Fruit fly (Drosophila melanogaster) whole organism, prepupa: ENCODE data around the gene Pde6.

Experiments
- Blimp-1 ChIP-seq: fragments of 200-800 bp; sonication (Bioruptor generic); optimal IDR thresholded peaks from 3 replicates; lab custom pipeline; 2017; ENCODE audit warnings: missing biosample characterization, missing genetic modification characterization, mild to moderate bottlenecking, moderate library complexity, missing genetic modification reagents
- CG10631 ChIP-seq: fragments of 200-800 bp; sonication (Bioruptor generic); optimal IDR thresholded peaks from 2 replicates; lab custom pipeline; 2016; ENCODE audit warnings: missing biosample characterization, missing genetic modification characterization
- CG11294 ChIP-seq: fragments of 200-800 bp; sonication (Bioruptor generic); IDR thresholded peaks from 2 replicates; pipeline ENCODE4 v1.3.6; 2022; ENCODE audit warnings: missing biosample characterization, missing genetic modification characterization
- CG11762 ChIP-seq: fragments of 200-800 bp; sonication (Bioruptor generic); optimal IDR thresholded peaks from 3 replicates; lab custom pipeline; 2016; ENCODE audit warnings: missing biosample characterization, missing genetic modification characterization; ENCODE audit not compliant: insufficient read depth
- CG1621 ChIP-seq: fragments of 200-800 bp; sonication (Bioruptor generic); optimal IDR thresholded peaks from 3 replicates; lab custom pipeline; 2018; ENCODE audit warnings: missing biosample characterization, mild to moderate bottlenecking, missing genetic modification characterization
- CG16779 ChIP-seq: fragments of 200-800 bp; sonication (Bioruptor generic); optimal IDR thresholded peaks from 3 replicates; lab custom pipeline; 2017; ENCODE audit warnings: missing biosample characterization, mild to moderate bottlenecking, missing genetic modification characterization
- CG3032 ChIP-seq: fragments of 200-800 bp; optimal IDR thresholded peaks from 2 replicates; lab custom pipeline; 2019; ENCODE audit warnings: missing biosample characterization, mild to moderate bottlenecking, missing genetic modification characterization, moderate library complexity
- CG31627 ChIP-seq: fragments of 200-800 bp; sonication (Bioruptor generic); optimal IDR thresholded peaks from 3 replicates; lab custom pipeline; 2016; ENCODE audit warnings: missing biosample characterization, missing genetic modification characterization
- CG32006 ChIP-seq: fragments of 200-800 bp; sonication (Bioruptor generic); optimal IDR thresholded peaks from 3 replicates; lab custom pipeline; 2017; ENCODE audit warnings: missing biosample characterization, mild to moderate bottlenecking, missing genetic modification characterization
- CG34406 ChIP-seq: fragments of 200-800 bp; sonication (Bioruptor generic); optimal IDR thresholded peaks from 3 replicates; lab custom pipeline; 2016; ENCODE audit warnings: missing biosample characterization, missing genetic modification characterization
- CG3919 ChIP-seq: fragments of 200-800 bp; sonication (Bioruptor generic); optimal IDR thresholded peaks from 3 replicates; lab custom pipeline; 2016; ENCODE audit warnings: missing biosample characterization, missing genetic modification characterization
- CG4318 ChIP-seq: fragments of 200-800 bp; sonication (Bioruptor generic); optimal IDR thresholded peaks from 3 replicates; lab custom pipeline; 2017; ENCODE audit warnings: missing biosample characterization, mild to moderate bottlenecking, missing genetic modification characterization
- CG6163 ChIP-seq: fragments of 200-800 bp; sonication (Bioruptor generic); IDR thresholded peaks from 3 replicates; pipeline ENCODE4 v1.3.6; 2022; ENCODE audit warnings: missing biosample characterization, missing genetic modification characterization
- CG6276 ChIP-seq: fragments of 200-800 bp; sonication (Bioruptor generic); optimal IDR thresholded peaks from 2 replicates; lab custom pipeline; 2017; ENCODE audit warnings: missing biosample characterization, mild to moderate bottlenecking, missing genetic modification characterization
- CG6792 ChIP-seq: fragments of 200-800 bp; sonication (Bioruptor generic); optimal IDR thresholded peaks from 3 replicates; lab custom pipeline; 2016; ENCODE audit warnings: missing biosample characterization, missing genetic modification characterization
- CG6854 ChIP-seq: fragments of 200-800 bp; sonication (Bioruptor generic); optimal IDR thresholded peaks from 2 replicates; lab custom pipeline; 2017; ENCODE audit warnings: missing biosample characterization, mild to moderate bottlenecking, missing genetic modification characterization
- CG7368 ChIP-seq: fragments of 200-800 bp; sonication (Bioruptor generic); optimal IDR thresholded peaks from 3 replicates; lab custom pipeline; 2016; ENCODE audit warnings: missing biosample characterization, missing genetic modification characterization
- CG8119 ChIP-seq: fragments of 200-800 bp; sonication (Bioruptor generic); IDR thresholded peaks from 3 replicates; pipeline ENCODE4 v1.3.6; 2022; ENCODE audit warnings: missing biosample characterization, missing genetic modification characterization
- CG8319 ChIP-seq: fragments of 200-800 bp; sonication (Bioruptor generic); optimal IDR thresholded peaks from 3 replicates; lab custom pipeline; 2016; ENCODE audit warnings: missing biosample characterization, missing genetic modification characterization
- CG8632 ChIP-seq: fragments of 200-800 bp; sonication (Bioruptor generic); optimal IDR thresholded peaks from 3 replicates; lab custom pipeline; 2016; ENCODE audit warnings: missing biosample characterization, missing genetic modification characterization
- Eip75B ChIP-seq: fragments of 200-800 bp; sonication (Bioruptor generic); optimal IDR thresholded peaks from 3 replicates; lab custom pipeline; 2016; ENCODE audit warnings: missing biosample characterization, missing genetic modification characterization
- Eip78C ChIP-seq: fragments of 200-800 bp; sonication (Bioruptor generic); peaks from one replicate; lab custom pipeline; 2016; ENCODE audit warnings: missing biosample characterization, missing genetic modification characterization
- Eip93F ChIP-seq: fragments of 200-800 bp; sonication (Bioruptor generic); optimal IDR thresholded peaks from 2 replicates; lab custom pipeline; 2016; ENCODE audit warnings: missing biosample characterization, mild to moderate bottlenecking, missing genetic modification characterization
- Ets21C ChIP-seq: fragments of 200-800 bp; sonication (Bioruptor generic); optimal IDR thresholded peaks from 3 replicates; lab custom pipeline; 2016; ENCODE audit warnings: missing biosample characterization, missing genetic modification characterization
- Ets96B ChIP-seq: fragments of 200-800 bp; optimal IDR thresholded peaks from 2 replicates; lab custom pipeline; 2019; ENCODE audit warnings: missing biosample characterization, mild to moderate bottlenecking, missing genetic modification characterization, moderate library complexity
- Gug ChIP-seq: fragments of 200-800 bp; sonication (Bioruptor generic); IDR thresholded peaks from 2 replicates; pipeline ENCODE4 v1.3.6; 2022; ENCODE audit warnings: missing biosample characterization, missing genetic modification characterization
- Hr38 ChIP-seq: sonication (Bioruptor generic); optimal IDR thresholded peaks from 2 replicates; lab custom pipeline; 2016; ENCODE audit warnings: missing biosample characterization, missing genetic modification characterization
- Hr39 ChIP-seq: fragments of 200-800 bp; sonication (Bioruptor generic); optimal IDR thresholded peaks from 2 replicates; lab custom pipeline; 2016; ENCODE audit warnings: missing biosample characterization, missing genetic modification characterization
- Lpt ChIP-seq: fragments of 200-800 bp; sonication (Bioruptor generic); optimal IDR thresholded peaks from 3 replicates; lab custom pipeline; 2016; ENCODE audit warnings: missing biosample characterization, missing genetic modification characterization
- OdsH ChIP-seq: fragments of 200-800 bp; sonication (Bioruptor generic); optimal IDR thresholded peaks from 3 replicates; lab custom pipeline; 2016; ENCODE audit warnings: missing biosample characterization, missing genetic modification characterization
- Smox ChIP-seq: fragments of 200-800 bp; sonication (Bioruptor generic); optimal IDR thresholded peaks from 3 replicates; lab custom pipeline; 2016; ENCODE audit warnings: missing biosample characterization, missing genetic modification characterization
- Sox14 ChIP-seq: fragments of 200-800 bp; sonication (Bioruptor generic); optimal IDR thresholded peaks from 3 replicates; lab custom pipeline; 2016; ENCODE audit warnings: missing biosample characterization, missing genetic modification characterization
- Sox15 ChIP-seq: fragments of 200-800 bp; sonication (Bioruptor generic); optimal IDR thresholded peaks from 3 replicates; lab custom pipeline; 2016; ENCODE audit warnings: missing biosample characterization, missing genetic modification characterization
- achi ChIP-seq: fragments of 200-800 bp; sonication (Bioruptor generic); optimal IDR thresholded peaks from 3 replicates; lab custom pipeline; 2016; ENCODE audit warnings: missing biosample characterization, missing genetic modification characterization
- acj6 ChIP-seq: fragments of 200-800 bp; sonication (Bioruptor generic); optimal IDR thresholded peaks from 3 replicates; lab custom pipeline; 2016; ENCODE audit warnings: missing biosample characterization, missing genetic modification characterization
- dac ChIP-seq: fragments of 200-800 bp; sonication (Bioruptor generic); optimal IDR thresholded peaks from 2 replicates; lab custom pipeline; 2017; ENCODE audit warnings: missing biosample characterization, mild to moderate bottlenecking, missing genetic modification characterization
- dsx ChIP-seq: fragments of 200-800 bp; optimal IDR thresholded peaks from 3 replicates; lab custom pipeline; 2019; ENCODE audit warnings: missing biosample characterization, mild to moderate bottlenecking, missing genetic modification characterization, moderate library complexity; ENCODE audit not compliant: poor library complexity, severe bottlenecking
- eg ChIP-seq: fragments of 200-800 bp; sonication (Bioruptor generic); IDR thresholded peaks from 3 replicates; pipeline ENCODE4 v1.3.6; 2022; ENCODE audit warnings: missing biosample characterization, missing genetic modification characterization
- fd59A ChIP-seq: fragments of 200-800 bp; sonication (Bioruptor generic); optimal IDR thresholded peaks from 2 replicates; lab custom pipeline; 2017; ENCODE audit warnings: missing biosample characterization, mild to moderate bottlenecking, missing genetic modification characterization, missing genetic modification reagents
- fd85E ChIP-seq: fragments of 200-800 bp; sonication (Bioruptor generic); optimal IDR thresholded peaks from 3 replicates; lab custom pipeline; 2016; ENCODE audit warnings: missing biosample characterization, missing genetic modification characterization
- fkh ChIP-seq: fragments of 200-800 bp; sonication (Bioruptor generic); optimal IDR thresholded peaks from 3 replicates; lab custom pipeline; 2017; ENCODE audit warnings: missing biosample characterization, mild to moderate bottlenecking, missing genetic modification characterization, moderate library complexity
- lz ChIP-seq: fragments of 200-800 bp; sonication (Bioruptor generic); optimal IDR thresholded peaks from 3 replicates; lab custom pipeline; 2016; ENCODE audit warnings: missing biosample characterization, missing genetic modification characterization
- net ChIP-seq: fragments of 200-800 bp; sonication (Bioruptor generic); optimal IDR thresholded peaks from 3 replicates; lab custom pipeline; 2016; ENCODE audit warnings: missing biosample characterization, missing genetic modification characterization
- pdm3 ChIP-seq: fragments of 200-800 bp; sonication (Bioruptor generic); optimal IDR thresholded peaks from 3 replicates; lab custom pipeline; 2016; ENCODE audit warnings: missing biosample characterization, missing genetic modification characterization
- svp ChIP-seq: fragments of 200-800 bp; sonication (Bioruptor generic); peaks from one replicate; lab custom pipeline; 2016; ENCODE audit warnings: missing biosample characterization, missing genetic modification characterization
- vri ChIP-seq: fragments of 200-800 bp; sonication (Bioruptor generic); optimal IDR thresholded peaks from 3 replicates; lab custom pipeline; 2016; ENCODE audit warnings: missing biosample characterization, mild to moderate bottlenecking, missing genetic modification characterization

Gene Pde6

dm6 chr3R:14576511-14576691 is 18.3 kb upstream of the Pde6 start, which contains the start of gene CG44094:
TSS of gene CG44094 (minus strand) at chr3R:14576611.
- no peak for TF ChIP-seq achi (GFP tag; lab: Kevin White, UChicago)
- TF ChIP-seq net (GFP tag; lab: Kevin White, UChicago) = no peak
- no peak for TF ChIP-seq Eip93F
- TF ChIP-seq CG8319 (GFP tag; lab: Kevin White, UChicago) = no peak
- no peak for TF ChIP-seq CG1621 (tag; lab: Kevin White, UChicago)
- TF ChIP-seq CG3032 = no peak
- no peak for TF ChIP-seq CG16779 (tag; lab: Kevin White, UChicago)
- TF ChIP-seq CG4318 (GFP tag; lab: Kevin White, UChicago) = no peak
- no peak for TF ChIP-seq Hr39 (GFP tag; lab: Kevin White, UChicago)
- no peak for TF ChIP-seq CG6854 (GFP tag; lab: Kevin White, UChicago)
- no peak for TF ChIP-seq CG6163 (GFP tag; lab: Robert Waterston, UW)
- TF ChIP-seq fd85E (GFP tag; lab: Kevin White, UChicago) = no peak
- no peak for TF ChIP-seq svp (GFP tag; lab: Kevin White, UChicago)
- TF ChIP-seq acj6 (GFP tag; lab: Kevin White, UChicago) = no peak
- no peak for TF ChIP-seq CG11294 (GFP tag; lab: Robert Waterston, UW)
- TF ChIP-seq CG10631 = no peak
- TF ChIP-seq CG8632 = no peak
- TF ChIP-seq CG8119 (GFP tag; lab: Robert Waterston, UW) = no peak
- TF ChIP-seq pdm3 = no peak
- no peak for TF ChIP-seq fkh (GFP tag; lab: Kevin White, UChicago)

- TF ChIP-seq Gug (GFP tag; lab: Robert Waterston, UW) = no peak
- peak; percentile 22 for TF ChIP-seq CG31627 (GFP tag; lab: Kevin White, UChicago)
- TF ChIP-seq CG11762 = no peak
- no peak for TF ChIP-seq lz
- TF ChIP-seq CG6792 = no peak
- no peak for TF ChIP-seq fd85E (GFP tag; lab: Kevin White, UChicago)
- no peak for TF ChIP-seq Lpt
- TF ChIP-seq OdsH (GFP tag; lab: Kevin White, UChicago) = no peak
- no peak for TF ChIP-seq eg (GFP tag; lab: Robert Waterston, UW)
- peak; percentile 36 for TF ChIP-seq Eip78C (GFP tag; lab: Kevin White, UChicago)
- TF ChIP-seq Hr39 (GFP tag; lab: Kevin White, UChicago) = peak; percentile 0
- TF ChIP-seq CG3032 = no peak
- peak; percentile 42 for TF ChIP-seq vri (GFP tag; lab: Kevin White, UChicago)
- TF ChIP-seq Sox14 (GFP tag; lab: Kevin White, UChicago) = peak; percentile 27
- no peak for TF ChIP-seq pdm3
- TF ChIP-seq Eip93F = no peak
Observed at dm6 chr3R:14575718-14576187, 17.6 kb upstream of the Pde6 start, which contains the start of gene CG7987. TSS of gene CG7987 (minus strand) at chr3R:14575887.

- TF ChIP-seq CG34406 (GFP tag; lab: Kevin White, UChicago) = peak; percentile 67
- peak; percentile 67 for TF ChIP-seq Sox14 (GFP tag; lab: Kevin White, UChicago)
- peak; percentile 65 for TF ChIP-seq CG3919 (GFP tag; lab: Kevin White, UChicago)
- TF ChIP-seq fd85E (GFP tag; lab: Kevin White, UChicago) = no peak
- TF ChIP-seq CG16779 (tag; lab: Kevin White, UChicago) = peak; percentile 10
- TF ChIP-seq CG6163 (GFP tag; lab: Robert Waterston, UW) = peak; percentile 43; the same call in 1 of the 3 replicates
- TF ChIP-seq CG1621 (tag; lab: Kevin White, UChicago) = peak; percentile 17
- TF ChIP-seq Ets21C (GFP tag; lab: Kevin White, UChicago) = peak; percentile 63
- TF ChIP-seq Blimp-1 (GFP tag; lab: Kevin White, UChicago) = peak; percentile 30
- peak; percentile 33 for TF ChIP-seq dsx
- no peak for TF ChIP-seq dac (GFP tag; lab: Kevin White, UChicago)
- no peak for TF ChIP-seq Eip93F
- peak; percentile 68 for TF ChIP-seq CG31627 (GFP tag; lab: Kevin White, UChicago)
- peak; percentile 47 for TF ChIP-seq fd59A (GFP tag; lab: Kevin White, UChicago)
- TF ChIP-seq Smox = peak; percentile 76
- peak; percentile 64 for TF ChIP-seq CG6792
- TF ChIP-seq CG7368 = peak; percentile 46
- TF ChIP-seq CG11762 = peak; percentile 56
- TF ChIP-seq CG8119 (GFP tag; lab: Robert Waterston, UW) = peak; percentile 67
- TF ChIP-seq achi (GFP tag; lab: Kevin White, UChicago) = peak; percentile 77
- TF ChIP-seq Lpt = peak; percentile 75
- peak; percentile 67 for TF ChIP-seq pdm3
- TF ChIP-seq CG10631 = peak; percentile 82
- peak; percentile 58 for TF ChIP-seq Sox15 (GFP tag; lab: Kevin White, UChicago)
- TF ChIP-seq Eip75B = peak; percentile 67
- peak; percentile 78 for TF ChIP-seq CG32006 (GFP tag; lab: Kevin White, UChicago)
- peak; percentile 40; the same call in 1 of the 2 replicates for TF ChIP-seq CG11294 (GFP tag; lab: Robert Waterston, UW)
- TF ChIP-seq CG6276 (GFP tag; lab: Kevin White, UChicago) = peak; percentile 52
- TF ChIP-seq Hr38 (GFP tag; lab: Kevin White, UChicago) = no peak
- TF ChIP-seq Ets96B (tag; lab: Kevin White, UChicago) = peak; percentile 59
Observed at dm6 chr3R:14574962-14575717, 17.0 kb upstream of the Pde6 start.
